Worm (Caenorhabditis elegans) whole organism, late embryonic: ENCODE results near the gene W09G12.8.

ENCODE experiments used
- C08G9.2 ChIP-seq: sonication (generic microtip); optimal IDR thresholded peaks from 2 replicates; lab custom pipeline; 2016; ENCODE audit warnings: mild to moderate bottlenecking, missing genetic modification characterization, moderate library complexity, missing compliant biosample characterization
- ahr-1 ChIP-seq: sonication (generic microtip); optimal IDR thresholded peaks from 2 replicates; lab custom pipeline; 2016; ENCODE audit warnings: missing genetic modification characterization, missing compliant biosample characterization
- ceh-14 ChIP-seq: sonication (generic microtip); optimal IDR thresholded peaks from 2 replicates; lab custom pipeline; 2016; ENCODE audit warnings: missing genotype, missing genetic modification characterization, missing compliant biosample characterization
- hlh-6 ChIP-seq: sonication (generic microtip); optimal IDR thresholded peaks from 2 replicates; lab custom pipeline; 2016; ENCODE audit warnings: missing genotype, missing genetic modification characterization, missing compliant biosample characterization
- lin-11 ChIP-seq: fragments of 200-800 bp; sonication (Bioruptor generic); optimal IDR thresholded peaks from 2 replicates; lab custom pipeline; 2018; ENCODE audit warnings: mild to moderate bottlenecking, missing genetic modification characterization, missing compliant biosample characterization

ce11 chrIV:1228675-1229130 is 2.7 kb downstream of the W09G12.8 start, which contains the start of gene W09G12.7:
- TF ChIP-seq lin-11 (no peak), ceh-14 (no peak), hlh-6 (tag; lab: Kevin White, UChicago) (no peak), ahr-1 (tag; lab: Kevin White, UChicago) (no peak), C08G9.2 (tag; lab: Kevin White, UChicago) (no peak)
